Worm (Caenorhabditis elegans): ENCODE data around the gene egl-6.

egl-6 gene

ce11 chrX:5930822-5931221 is at the start of gene egl-6:
TSS of gene egl-6 (plus strand) at chrX:5931122.
- TF ChIP-seq klf-2 (GFP tag; conservative IDR thresholded peaks at IDR 0.05) (no peak), ztf-23 (GFP tag; IDR thresholded peaks at IDR 0.05) (no peak)

- no peak for TF ChIP-seq ref-1 (GFP tag; conservative IDR thresholded peaks at IDR 0.05)
- TF ChIP-seq tab-1 (GFP tag; IDR thresholded peaks at IDR 0.05), result no peak
- no peak for TF ChIP-seq ztf-23 (GFP tag; IDR thresholded peaks at IDR 0.05)
- no peak for TF ChIP-seq med-1 (GFP tag; optimal IDR thresholded peaks at IDR 0.05; ENCODE audit: insufficient read depth)
- no peak for TF ChIP-seq ztf-29 (GFP tag; IDR thresholded peaks at IDR 0.05)
- no peak for TF ChIP-seq cog-1 (tag; optimal IDR thresholded peaks at IDR 0.05)
- no peak for TF ChIP-seq T22C8.4 (GFP tag; IDR thresholded peaks at IDR 0.05)
- no peak for TF ChIP-seq flt-1 (GFP tag; IDR thresholded peaks at IDR 0.05)
- TF ChIP-seq klf-2 (GFP tag; conservative IDR thresholded peaks at IDR 0.05), result no peak
These were observed 45.4 kb upstream of the egl-6 start, which contains the start of gene flp-7 for ce11 chrX:5885565-5885964. TSS of gene flp-7 (plus strand) at chrX:5885865.

ce11 chrX:5890080-5890479 is 40.8 kb upstream of the egl-6 start, which contains the start of gene F49E10.2:
TSS of gene F49E10.2 (plus strand) at chrX:5890380.
- no peak for TF ChIP-seq ref-1 (GFP tag; conservative IDR thresholded peaks at IDR 0.05)
- TF ChIP-seq flt-1 (GFP tag; IDR thresholded peaks at IDR 0.05), result no peak
- no peak for TF ChIP-seq cog-1 (tag; optimal IDR thresholded peaks at IDR 0.05)
- TF ChIP-seq med-1 (GFP tag; optimal IDR thresholded peaks at IDR 0.05; ENCODE audit: insufficient read depth), result no peak
- no peak for TF ChIP-seq tab-1 (GFP tag; IDR thresholded peaks at IDR 0.05)
- TF ChIP-seq klf-2 (GFP tag; conservative IDR thresholded peaks at IDR 0.05), result no peak
- TF ChIP-seq ztf-23 (GFP tag; IDR thresholded peaks at IDR 0.05), result no peak
- no peak for TF ChIP-seq ztf-29 (GFP tag; IDR thresholded peaks at IDR 0.05)
- TF ChIP-seq T22C8.4 (GFP tag; IDR thresholded peaks at IDR 0.05), result no peak

- TF ChIP-seq ztf-23 (GFP tag; IDR thresholded peaks at IDR 0.05), result no peak
- no peak for TF ChIP-seq cog-1 (tag; optimal IDR thresholded peaks at IDR 0.05)
These were observed 34.9 kb upstream of the egl-6 start for ce11 chrX:5896001-5896400.

- no peak for TF ChIP-seq flt-1 (GFP tag; IDR thresholded peaks at IDR 0.05)
These were observed 33.9 kb upstream of the egl-6 start, which contains the start of gene tbc-16 for ce11 chrX:5897038-5897437. TSS of gene tbc-16 (plus strand) at chrX:5897338.

- TF ChIP-seq ztf-23 (GFP tag; IDR thresholded peaks at IDR 0.05), result no peak
These were observed 29.4 kb upstream of the egl-6 start for ce11 chrX:5901499-5901898.

- TF ChIP-seq med-1 (GFP tag; optimal IDR thresholded peaks at IDR 0.05; ENCODE audit: insufficient read depth) (no peak), ztf-29 (GFP tag; IDR thresholded peaks at IDR 0.05) (no peak), klf-2 (GFP tag; conservative IDR thresholded peaks at IDR 0.05) (no peak), T22C8.4 (GFP tag; IDR thresholded peaks at IDR 0.05) (no peak), ref-1 (GFP tag; conservative IDR thresholded peaks at IDR 0.05) (no peak), ztf-23 (GFP tag; IDR thresholded peaks at IDR 0.05) (no peak), cog-1 (tag; optimal IDR thresholded peaks at IDR 0.05) (no peak)
These were observed 27.0 kb upstream of the egl-6 start for ce11 chrX:5903896-5904295.

ce11 chrX:5904603-5905081 is 26.3 kb upstream of the egl-6 start, which contains the start of gene nlp-49:
TSS of gene nlp-49 (plus strand) at chrX:5904653.
- TF ChIP-seq tab-1 (GFP tag; IDR thresholded peaks at IDR 0.05) (no peak), flt-1 (GFP tag; IDR thresholded peaks at IDR 0.05) (no peak), ref-1 (GFP tag; conservative IDR thresholded peaks at IDR 0.05) (no peak), cog-1 (tag; optimal IDR thresholded peaks at IDR 0.05) (no peak), ztf-29 (GFP tag; IDR thresholded peaks at IDR 0.05) (no peak), T22C8.4 (GFP tag; IDR thresholded peaks at IDR 0.05) (no peak), med-1 (GFP tag; optimal IDR thresholded peaks at IDR 0.05; ENCODE audit: insufficient read depth) (no peak), klf-2 (GFP tag; conservative IDR thresholded peaks at IDR 0.05) (no peak), ztf-23 (GFP tag; IDR thresholded peaks at IDR 0.05) (no peak)

ce11 chrX:5905764-5906163 is 25.2 kb upstream of the egl-6 start:
- 0 out of 2 replicates have a peak, but pooled peaks have one; percentile 21 for TF ChIP-seq flt-1 (GFP tag; IDR thresholded peaks at IDR 0.05)
- TF ChIP-seq tab-1 (GFP tag; IDR thresholded peaks at IDR 0.05), result 0 out of 2 replicates have a peak, but pooled peaks have one; percentile 42
- no peak for TF ChIP-seq ztf-29 (GFP tag; IDR thresholded peaks at IDR 0.05)

- TF ChIP-seq ztf-23 (GFP tag; IDR thresholded peaks at IDR 0.05), result no peak
- no peak for TF ChIP-seq ztf-29 (GFP tag; IDR thresholded peaks at IDR 0.05)
- no peak for TF ChIP-seq flt-1 (GFP tag; IDR thresholded peaks at IDR 0.05)
- no peak for TF ChIP-seq klf-2 (GFP tag; conservative IDR thresholded peaks at IDR 0.05)
- TF ChIP-seq cog-1 (tag; optimal IDR thresholded peaks at IDR 0.05), result no peak
- TF ChIP-seq tab-1 (GFP tag; IDR thresholded peaks at IDR 0.05), result no peak
- no peak for TF ChIP-seq T22C8.4 (GFP tag; IDR thresholded peaks at IDR 0.05)
- no peak for TF ChIP-seq ref-1 (GFP tag; conservative IDR thresholded peaks at IDR 0.05)
These were observed 13.6 kb upstream of the egl-6 start, which contains the start of gene Y23B4A.1 for ce11 chrX:5917284-5917683. TSS of gene Y23B4A.1 (minus strand) at chrX:5917384.

ce11 chrX:5919097-5919496 is 11.8 kb upstream of the egl-6 start, which contains the start of gene capa-1:
TSS of gene capa-1 (plus strand) at chrX:5919397.
- no peak for TF ChIP-seq ref-1 (GFP tag; conservative IDR thresholded peaks at IDR 0.05)
- no peak for TF ChIP-seq ztf-23 (GFP tag; IDR thresholded peaks at IDR 0.05)
- no peak for TF ChIP-seq ztf-29 (GFP tag; IDR thresholded peaks at IDR 0.05)
- no peak for TF ChIP-seq flt-1 (GFP tag; IDR thresholded peaks at IDR 0.05)
- TF ChIP-seq klf-2 (GFP tag; conservative IDR thresholded peaks at IDR 0.05), result no peak
- no peak for TF ChIP-seq T22C8.4 (GFP tag; IDR thresholded peaks at IDR 0.05)
- no peak for TF ChIP-seq cog-1 (tag; optimal IDR thresholded peaks at IDR 0.05)
- TF ChIP-seq med-1 (GFP tag; optimal IDR thresholded peaks at IDR 0.05; ENCODE audit: insufficient read depth), result no peak
- TF ChIP-seq tab-1 (GFP tag; IDR thresholded peaks at IDR 0.05), result no peak

All from whole organism, midembryonic.